Worm (Caenorhabditis elegans): Measurements from ENCODE around the gene C24D10.5.

DNA sequence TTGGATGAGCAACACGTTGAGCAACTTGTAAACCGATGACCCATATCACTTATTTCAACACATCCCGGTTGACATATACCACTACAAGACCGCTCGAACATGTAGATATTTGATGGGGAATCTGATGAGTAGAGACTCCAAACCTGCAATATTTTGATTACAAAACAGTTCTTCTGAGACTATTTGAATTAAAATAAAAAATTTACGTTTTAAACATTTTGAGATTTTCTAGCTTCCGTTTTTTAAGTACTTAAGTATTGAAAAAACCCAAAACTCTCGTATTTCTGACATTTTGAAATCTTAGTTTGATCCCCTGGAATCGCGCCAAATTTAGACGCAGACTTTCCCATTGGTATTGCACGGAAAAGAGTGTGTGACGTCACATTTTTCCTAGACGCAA, 7.3 kb downstream of the C24D10.5 start, which contains the start of gene C24D10.49:
- TF ChIP-seq zip-11 (GFP tag; IDR thresholded peaks at IDR 0.05) (no peak), nhr-11 (tag; optimal IDR thresholded peaks at IDR 0.05) (no peak), nhr-77 (tag; optimal IDR thresholded peaks at IDR 0.05) (no peak), ama-1 (optimal IDR thresholded peaks at IDR 0.05) (no peak), duxl-1 (tag; optimal IDR thresholded peaks at IDR 0.05; ENCODE audit: poor library complexity) (no peak), mdt-29 (GFP tag; IDR thresholded peaks at IDR 0.05) (no peak), lin-39 (tag; optimal IDR thresholded peaks at IDR 0.05) (no peak), egl-27 (tag; optimal IDR thresholded peaks at IDR 0.05) (no peak), aly-2 (tag; optimal IDR thresholded peaks at IDR 0.05) (no peak), F26F4.8 (GFP tag; conservative IDR thresholded peaks at IDR 0.05) (no peak), saeg-2 (GFP tag; IDR thresholded peaks at IDR 0.05) (no peak), lin-38 (GFP tag; IDR thresholded peaks at IDR 0.05) (no peak), dpl-1 (GFP tag; optimal IDR thresholded peaks at IDR 0.05) (no peak), ztf-11 (tag; optimal IDR thresholded peaks at IDR 0.05) (no peak)
